Worm (Caenorhabditis elegans): ENCODE data around the gene R10E4.11.

DNA sequence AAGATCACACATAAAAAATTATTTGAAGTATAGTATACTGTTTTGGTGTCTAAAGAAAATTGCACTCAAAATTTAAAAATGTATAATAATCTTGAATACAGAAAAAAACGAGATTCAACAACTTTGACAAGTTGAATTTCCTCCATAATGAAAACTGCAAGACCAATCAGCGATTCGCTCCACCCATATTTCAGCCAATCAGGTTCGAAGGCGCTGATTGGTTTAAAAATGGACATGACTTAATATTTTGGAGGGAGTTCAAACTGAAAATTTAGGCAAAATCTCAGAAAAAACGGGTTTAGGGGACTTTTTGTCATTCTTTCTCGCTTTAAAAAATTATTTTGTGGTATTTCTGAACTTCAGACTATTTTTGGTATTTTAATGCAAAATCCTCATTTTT is 25.1 kb downstream of the R10E4.11 start:
- no peak for TF ChIP-seq ztf-11 (tag; optimal IDR thresholded peaks at IDR 0.05)
- TF ChIP-seq elt-1 (tag; optimal IDR thresholded peaks at IDR 0.05): no peak
- TF ChIP-seq ceh-82 (tag; optimal IDR thresholded peaks at IDR 0.05): no peak
- no peak for TF ChIP-seq ama-1 (optimal IDR thresholded peaks at IDR 0.05)
- TF ChIP-seq blmp-1 (tag; optimal IDR thresholded peaks at IDR 0.05; ENCODE audit: insufficient read depth): no peak
- TF ChIP-seq nhr-237 (tag; optimal IDR thresholded peaks at IDR 0.05): no peak
- TF ChIP-seq egl-27 (tag; optimal IDR thresholded peaks at IDR 0.05): no peak
- TF ChIP-seq nhr-11 (tag; optimal IDR thresholded peaks at IDR 0.05): no peak

All from whole organism, L2 larva.